Fruit fly (Drosophila melanogaster): ENCODE results near the gene CG14238.

DNA sequence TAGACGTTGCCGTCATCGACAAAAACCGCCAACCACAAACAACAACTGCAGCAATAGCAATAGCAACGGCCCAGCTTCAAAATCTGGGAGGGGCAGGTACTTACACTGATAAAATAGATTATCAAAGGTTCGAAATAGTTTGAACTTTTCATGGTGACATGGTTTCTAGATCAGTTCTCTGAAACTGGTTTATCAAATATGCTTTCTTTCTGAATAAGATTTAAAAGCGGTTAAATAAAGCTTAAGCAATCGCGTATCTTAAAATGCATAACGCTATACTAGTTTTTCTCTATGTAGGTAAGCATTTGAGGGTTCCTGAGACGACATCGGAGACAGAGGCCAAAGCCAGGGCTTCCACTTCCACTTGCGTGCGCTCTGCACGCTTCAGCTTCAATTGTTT lies 42.3 kb downstream of the CG14238 start:
- TF ChIP-seq h (optimal IDR thresholded peaks at IDR 0.05) = no peak
- TF ChIP-seq psq (optimal IDR thresholded peaks at IDR 0.05) = no peak
- no peak for TF ChIP-seq Myc (optimal IDR thresholded peaks at IDR 0.05)
